Fruit fly (Drosophila melanogaster): Measurements from ENCODE around the gene CG42750.
A peak's percentile ranks its signal among the peaks of the same experiment; 100 is the strongest.

CG42750 gene

dm6 chr2L:18319577-18320316, 44.2 kb upstream of the CG42750 start, which contains the start of gene Fas3 (continued):
- no peak for TF ChIP-seq dm (GFP tag; optimal IDR thresholded peaks at IDR 0.05)
- peak; percentile 11 for TF ChIP-seq Myb (GFP tag; optimal IDR thresholded peaks at IDR 0.05)
- TF ChIP-seq sd (tag; optimal IDR thresholded peaks at IDR 0.05): peak; percentile 81
- no peak for TF ChIP-seq NC2α (GFP tag; optimal IDR thresholded peaks at IDR 0.05)
- no peak for TF ChIP-seq CG18764 (GFP tag; optimal IDR thresholded peaks at IDR 0.05)
- TF ChIP-seq fd3F (GFP tag; optimal IDR thresholded peaks at IDR 0.05): no peak
- peak; percentile 67 for TF ChIP-seq sug (tag; optimal IDR thresholded peaks at IDR 0.05)
- TF ChIP-seq Camta (GFP tag; optimal IDR thresholded peaks at IDR 0.05): no peak

- TF ChIP-seq trem (tag; optimal IDR thresholded peaks at IDR 0.05) (no peak), Xbp1 (GFP tag; optimal IDR thresholded peaks at IDR 0.05) (no peak), Trl (optimal IDR thresholded peaks at IDR 0.05) (no peak), Trl (GFP tag; optimal IDR thresholded peaks at IDR 0.05) (no peak), CG10147 (GFP tag; optimal IDR thresholded peaks at IDR 0.05) (no peak), zfh2 (GFP tag; optimal IDR thresholded peaks at IDR 0.05) (no peak), Sox102F (GFP tag; optimal IDR thresholded peaks at IDR 0.05) (peak; percentile 18), CG12391 (tag; optimal IDR thresholded peaks at IDR 0.05) (peak; percentile 27), cad (GFP tag; optimal IDR thresholded peaks at IDR 0.05) (no peak), kni (GFP tag; optimal IDR thresholded peaks at IDR 0.05) (no peak), phol (tag; optimal IDR thresholded peaks at IDR 0.05) (peak; percentile 24), Ada2b (GFP tag; IDR thresholded peaks at IDR 0.05) (no peak), tx (GFP tag; optimal IDR thresholded peaks at IDR 0.05) (no peak), Hsf (GFP tag; optimal IDR thresholded peaks at IDR 0.05) (no peak), CG6689 (GFP tag; IDR thresholded peaks at IDR 0.05) (0 out of 2 replicates have a peak, but pooled peaks have one; percentile 18), mld (GFP tag; IDR thresholded peaks at IDR 0.05; ENCODE audit: partially characterized antibody) (no peak), sob (GFP tag; IDR thresholded peaks at IDR 0.05) (no peak), CG10979 (tag; optimal IDR thresholded peaks at IDR 0.05) (peak; percentile 38), CG12659 (GFP tag; optimal IDR thresholded peaks at IDR 0.05) (no peak), CG9797 (GFP tag; optimal IDR thresholded peaks at IDR 0.05) (no peak), CG3281 (GFP tag; optimal IDR thresholded peaks at IDR 0.05) (no peak), nmo (GFP tag; optimal IDR thresholded peaks at IDR 0.05) (no peak), B-H2 (GFP tag; optimal IDR thresholded peaks at IDR 0.05) (no peak), Ptx1 (GFP tag; IDR thresholded peaks at IDR 0.05) (no peak), ken (GFP tag; IDR thresholded peaks at IDR 0.05) (no peak), ase (GFP tag; IDR thresholded peaks at IDR 0.05) (no peak), fu2 (GFP tag; optimal IDR thresholded peaks at IDR 0.05) (no peak), bsh (GFP tag; optimal IDR thresholded peaks at IDR 0.05) (peak in 1 of 2 experiments; percentile 55), peb (GFP tag; IDR thresholded peaks at IDR 0.05) (no peak), CG6791 (GFP tag; IDR thresholded peaks at IDR 0.05; ENCODE audit: partially characterized antibody) (no peak), CG6654 (GFP tag; optimal IDR thresholded peaks at IDR 0.05) (no peak), p53 (GFP tag; optimal IDR thresholded peaks at IDR 0.05) (no peak), CG12155 (GFP tag; optimal IDR thresholded peaks at IDR 0.05) (no peak), Dll (GFP tag; IDR thresholded peaks at IDR 0.05; ENCODE audit: partially characterized antibody) (no peak), CG11504 (tag; optimal IDR thresholded peaks at IDR 0.05) (peak; percentile 74), gem (tag; optimal IDR thresholded peaks at IDR 0.05) (peak; percentile 40), gt (GFP tag; IDR thresholded peaks at IDR 0.05) (no peak), CG3163 (GFP tag; optimal IDR thresholded peaks at IDR 0.05) (no peak), Mes4 (GFP tag; optimal IDR thresholded peaks at IDR 0.05) (no peak), Blimp-1 (GFP tag; optimal IDR thresholded peaks at IDR 0.05) (peak; percentile 5), CG7357 (GFP tag; IDR thresholded peaks at IDR 0.05) (no peak)
These were observed 39.9 kb upstream of the CG42750 start for dm6 chr2L:18315454-18315853.

Measured in whole organism, embryonic.